Worm (Caenorhabditis elegans) whole organism, L3 larva: Measurements from ENCODE around the gene ZK1067.4.

ENCODE experiments used
- ama-1 ChIP-seq: fragments of 150-350 bp; optimal IDR thresholded peaks from 2 replicates; lab custom pipeline; 2018
- lin-39 ChIP-seq: fragments of 150-350 bp; optimal IDR thresholded peaks from 2 replicates; lab custom pipeline; 2018; ENCODE audit warnings: missing biosample characterization, missing genetic modification reagents, missing genetic modification characterization
- nfya-1 ChIP-seq: sonication (generic microtip); optimal IDR thresholded peaks from 2 replicates; lab custom pipeline; 2017; ENCODE audit warnings: missing genetic modification characterization, mild to moderate bottlenecking, missing compliant biosample characterization, antibody characterized with exemption, moderate library complexity; ENCODE audit not compliant: insufficient read depth
- nhr-43 ChIP-seq: sonication (generic microtip); optimal IDR thresholded peaks from 2 replicates; lab custom pipeline; 2016; ENCODE audit warnings: mild to moderate bottlenecking, missing genetic modification characterization, missing compliant biosample characterization; ENCODE audit not compliant: poor library complexity, severe bottlenecking
- pha-4 ChIP-seq: fragments of 150-350 bp; optimal IDR thresholded peaks from 2 replicates; lab custom pipeline; 2014; ENCODE audit warnings: missing biosample characterization, missing genetic modification reagents, missing genetic modification characterization

ce11 chrII:9242804-9243203, 32.6 kb downstream of the ZK1067.4 start:
- TF ChIP-seq ama-1 (lab: Kevin White, UChicago) (peak; percentile 24), nfya-1 (tag; lab: Kevin White, UChicago) (peak; percentile 54), lin-39 (tag; lab: Kevin White, UChicago) (no peak), pha-4 (tag; lab: Kevin White, UChicago) (peak; percentile 94), nhr-43 (no peak)
